Worm (Caenorhabditis elegans) whole organism, midembryonic: ENCODE data around the gene F19C7.3.

Source experiments
- T22C8.4 ChIP-seq: fragments of 200-800 bp; sonication (Bioruptor generic); IDR thresholded peaks from 2 replicates; pipeline ENCODE4 v1.3.6; 2022; ENCODE audit warnings: missing genetic modification characterization, missing compliant biosample characterization
- cog-1 ChIP-seq: sonication (generic microtip); optimal IDR thresholded peaks from 2 replicates; lab custom pipeline; 2016; ENCODE audit warnings: missing genetic modification characterization, missing compliant biosample characterization
- flt-1 ChIP-seq: fragments of 200-800 bp; sonication (Bioruptor generic); IDR thresholded peaks from 2 replicates; pipeline ENCODE4 v1.3.6; 2022; ENCODE audit warnings: missing genetic modification characterization, missing compliant biosample characterization
- med-1 ChIP-seq: sonication (generic microtip); optimal IDR thresholded peaks from 2 replicates; lab custom pipeline; 2017; ENCODE audit warnings: missing genetic modification characterization, mild to moderate bottlenecking, missing compliant biosample characterization, antibody characterized with exemption, missing genetic modification reagents; ENCODE audit not compliant: insufficient read depth
- tab-1 ChIP-seq: fragments of 200-800 bp; sonication (Bioruptor generic); IDR thresholded peaks from 2 replicates; pipeline ENCODE4 v1.3.6; 2022; ENCODE audit warnings: missing genetic modification characterization, missing compliant biosample characterization
- ztf-23 ChIP-seq: fragments of 200-800 bp; sonication (Bioruptor generic); IDR thresholded peaks from 2 replicates; pipeline ENCODE4 v1.3.6; 2022; ENCODE audit warnings: missing genetic modification reagents, missing genetic modification characterization, missing compliant biosample characterization

- no peak for TF ChIP-seq ztf-23 (GFP tag; lab: Robert Waterston, UW)
- TF ChIP-seq T22C8.4 (GFP tag; lab: Robert Waterston, UW) = no peak
- TF ChIP-seq med-1 (GFP tag; lab: Kevin White, UChicago) = no peak
- no peak for TF ChIP-seq flt-1 (GFP tag; lab: Robert Waterston, UW)
- no peak for TF ChIP-seq tab-1 (GFP tag; lab: Robert Waterston, UW)
- no peak for TF ChIP-seq cog-1
Measured at ce11 chrIV:4611740-4612139, 14.8 kb downstream of the F19C7.3 start.
